Fruit fly (Drosophila melanogaster) whole organism, adult: ENCODE data around the gene lgs.
A peak's percentile ranks its signal among the peaks of the same experiment; 100 is the strongest.

Source experiments
- CG11617 ChIP-seq: fragments of 200-800 bp; sonication (Bioruptor generic); optimal IDR thresholded peaks from 2 replicates; lab custom pipeline; 2017; ENCODE audit warnings: mild to moderate bottlenecking, missing biosample characterization, missing genetic modification reagents, missing genetic modification characterization
- CG12768 ChIP-seq: fragments of 200-800 bp; sonication (Bioruptor generic); optimal IDR thresholded peaks from 2 replicates; lab custom pipeline; 2017; ENCODE audit warnings: missing biosample characterization, missing genetic modification characterization, mild to moderate bottlenecking, moderate library complexity, missing genetic modification reagents
- CG14711 ChIP-seq: fragments of 200-800 bp; sonication (Bioruptor generic); optimal IDR thresholded peaks from 2 replicates; lab custom pipeline; 2018; ENCODE audit warnings: missing biosample characterization, mild to moderate bottlenecking, missing genetic modification characterization, moderate library complexity
- CG1620 ChIP-seq: fragments of 200-800 bp; sonication (Bioruptor generic); optimal IDR thresholded peaks from 2 replicates; lab custom pipeline; 2016; ENCODE audit warnings: missing biosample characterization, missing genetic modification characterization
- CG33017 ChIP-seq: fragments of 200-800 bp; sonication (Bioruptor generic); optimal IDR thresholded peaks from 2 replicates; lab custom pipeline; 2018; ENCODE audit warnings: missing biosample characterization, mild to moderate bottlenecking, missing genetic modification characterization, moderate library complexity
- CG5204 ChIP-seq: fragments of 200-800 bp; sonication (Bioruptor generic); optimal IDR thresholded peaks from 2 replicates; lab custom pipeline; 2016; ENCODE audit warnings: missing biosample characterization, missing genetic modification characterization
- CG7045 ChIP-seq: fragments of 200-800 bp; sonication (Bioruptor generic); optimal IDR thresholded peaks from 2 replicates; lab custom pipeline; 2017; ENCODE audit warnings: missing biosample characterization, mild to moderate bottlenecking, missing genetic modification characterization
- CG7101 ChIP-seq: fragments of 200-800 bp; sonication (Bioruptor generic); optimal IDR thresholded peaks from 2 replicates; lab custom pipeline; 2018; ENCODE audit warnings: missing biosample characterization, mild to moderate bottlenecking, missing genetic modification characterization, moderate library complexity
- Clk ChIP-seq: fragments of 200-800 bp; sonication (Bioruptor generic); optimal IDR thresholded peaks from 2 replicates; lab custom pipeline; 2017; ENCODE audit warnings: missing biosample characterization, missing genetic modification characterization
- Crg-1 ChIP-seq: fragments of 200-800 bp; sonication (Bioruptor generic); optimal IDR thresholded peaks from 2 replicates; lab custom pipeline; 2016; ENCODE audit warnings: missing biosample characterization, missing genetic modification characterization
- Hr96 ChIP-seq: fragments of 200-800 bp; sonication (Bioruptor generic); optimal IDR thresholded peaks from 2 replicates; lab custom pipeline; 2016; ENCODE audit warnings: missing biosample characterization, missing genetic modification characterization
- Mnt ChIP-seq: fragments of 200-800 bp; sonication (Bioruptor generic); optimal IDR thresholded peaks from 2 replicates; lab custom pipeline; 2016; ENCODE audit warnings: missing biosample characterization, mild to moderate bottlenecking, missing genetic modification characterization
- bab1 ChIP-seq: fragments of 200-800 bp; sonication (Bioruptor generic); optimal IDR thresholded peaks from 3 replicates; lab custom pipeline; 2019; ENCODE audit warnings: missing biosample characterization, mild to moderate bottlenecking, missing genetic modification characterization, moderate library complexity
- cic ChIP-seq: fragments of 200-800 bp; sonication (Bioruptor generic); optimal IDR thresholded peaks from 2 replicates; lab custom pipeline; 2017; ENCODE audit warnings: missing biosample characterization, mild to moderate bottlenecking, missing genetic modification characterization, moderate library complexity
- cnc ChIP-seq, 2 experiments: fragments of >200 bp; optimal IDR thresholded peaks; 2 replicates each; lab custom pipeline; 2017
- kay ChIP-seq: fragments of 200-800 bp; sonication (Bioruptor generic); peaks from one replicate; lab custom pipeline; 2016; ENCODE audit warnings: missing biosample characterization, missing genetic modification characterization, borderline replicate concordance
- ovo ChIP-seq: fragments of 200-800 bp; sonication (Bioruptor generic); optimal IDR thresholded peaks from 2 replicates; lab custom pipeline; 2016; ENCODE audit warnings: missing biosample characterization, missing genetic modification characterization
- pad ChIP-seq: fragments of 200-800 bp; sonication (Bioruptor generic); optimal IDR thresholded peaks from 3 replicates; lab custom pipeline; 2017; ENCODE audit warnings: missing biosample characterization, missing genetic modification characterization, mild to moderate bottlenecking, moderate library complexity, missing genetic modification reagents
- tj ChIP-seq: fragments of 200-800 bp; sonication (Bioruptor generic); optimal IDR thresholded peaks from 3 replicates; lab custom pipeline; 2017; ENCODE audit warnings: missing biosample characterization, mild to moderate bottlenecking, missing genetic modification characterization, moderate library complexity
- toe ChIP-seq: fragments of 200-800 bp; sonication (Bioruptor generic); optimal IDR thresholded peaks from 2 replicates; lab custom pipeline; 2016; ENCODE audit warnings: missing biosample characterization, missing genetic modification characterization

The lgs gene

DNA sequence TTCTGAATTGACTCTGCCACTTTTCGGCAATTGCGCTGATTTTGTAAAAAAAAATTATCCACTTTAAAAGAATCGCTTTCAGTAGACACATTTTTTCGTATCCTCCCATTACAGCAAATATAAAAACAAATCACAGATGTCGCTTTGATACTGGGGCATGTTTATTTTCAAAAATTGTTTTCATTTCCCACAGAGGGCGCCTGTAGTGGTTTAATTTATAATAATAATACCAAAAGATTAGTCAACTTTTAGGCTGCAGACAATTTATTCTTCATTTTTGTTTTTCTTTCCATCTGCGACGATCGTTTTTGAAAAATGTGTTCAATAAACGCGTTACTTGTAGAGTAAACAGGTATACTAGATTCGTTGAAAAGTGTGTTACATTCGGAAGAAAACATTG, 36.9 kb downstream of the lgs start:
- peak; percentile 7 for TF ChIP-seq CG5204
- peak; percentile 58 for TF ChIP-seq kay
- no peak for TF ChIP-seq Crg-1 (GFP tag; lab: Kevin White, UChicago)
- no peak for TF ChIP-seq cnc (optimal IDR thresholded peaks at IDR 0.05; lab: Kevin White, UChicago)
- peak; percentile 9 for TF ChIP-seq CG7101 (tag; lab: Kevin White, UChicago)
- no peak for TF ChIP-seq Clk (GFP tag; lab: Kevin White, UChicago)
- TF ChIP-seq CG1620 (GFP tag; lab: Kevin White, UChicago), result peak; percentile 30

DNA sequence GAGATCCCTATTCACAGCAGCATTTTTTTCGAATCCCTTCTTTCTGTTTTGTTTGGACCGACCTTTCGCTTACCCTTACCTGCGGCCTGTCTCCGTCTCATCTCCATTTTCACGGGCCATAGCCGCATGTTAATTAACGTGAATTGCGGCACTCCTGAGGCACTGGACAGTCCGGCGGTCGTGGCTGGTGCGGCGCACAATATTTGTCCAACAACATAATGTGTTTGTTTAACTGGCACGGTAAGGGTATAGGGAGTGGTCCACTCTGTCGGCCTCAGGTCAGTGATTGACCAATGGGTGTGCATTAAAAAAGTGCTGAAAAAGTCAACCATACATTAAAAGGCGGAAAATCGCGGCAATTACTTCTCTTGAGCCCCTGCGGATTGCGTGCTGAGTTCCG, 37.4 kb downstream of the lgs start:
- TF ChIP-seq CG11617 (GFP tag; lab: Kevin White, UChicago) (no peak), CG14711 (tag; lab: Kevin White, UChicago) (no peak), pad (no peak), toe (GFP tag; lab: Kevin White, UChicago) (no peak), CG7045 (no peak), Hr96 (GFP tag; lab: Kevin White, UChicago) (no peak), CG33017 (tag; lab: Kevin White, UChicago) (no peak), Crg-1 (GFP tag; lab: Kevin White, UChicago) (no peak), bab1 (GFP tag; lab: Kevin White, UChicago) (no peak), kay (no peak), Clk (GFP tag; lab: Kevin White, UChicago) (no peak), CG7101 (tag; lab: Kevin White, UChicago) (no peak), CG12768 (GFP tag; lab: Kevin White, UChicago) (no peak)

DNA sequence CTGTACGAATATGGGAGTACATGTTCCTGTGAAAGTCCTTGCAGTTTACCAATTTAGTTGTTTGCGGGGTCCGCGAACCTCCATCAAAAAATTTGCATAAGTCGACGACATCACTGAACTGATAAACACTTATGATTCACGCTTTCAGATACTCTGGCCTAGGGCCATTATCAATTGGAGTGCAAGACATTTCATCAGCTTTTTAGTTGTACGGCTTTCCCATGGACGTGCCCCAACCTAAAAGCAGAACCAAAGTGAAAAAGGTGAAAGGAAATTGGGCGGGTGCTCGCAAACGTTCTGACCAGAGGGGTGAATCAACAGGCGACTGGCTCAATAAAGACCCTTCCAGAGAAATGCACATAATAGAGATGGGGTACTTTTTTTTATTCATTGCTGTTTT, 38.5 kb downstream of the lgs start:
- TF ChIP-seq ovo (GFP tag; lab: Kevin White, UChicago), result no peak
- TF ChIP-seq CG7101 (tag; lab: Kevin White, UChicago), result no peak
- TF ChIP-seq CG1620 (GFP tag; lab: Kevin White, UChicago), result no peak
- no peak for TF ChIP-seq Clk (GFP tag; lab: Kevin White, UChicago)
- no peak for TF ChIP-seq Mnt (GFP tag; lab: Kevin White, UChicago)
- no peak for TF ChIP-seq CG12768 (GFP tag; lab: Kevin White, UChicago)
- no peak for TF ChIP-seq CG5204
- TF ChIP-seq bab1 (GFP tag; lab: Kevin White, UChicago), result no peak
- no peak for TF ChIP-seq cnc (optimal IDR thresholded peaks at IDR 0.05; lab: Kevin White, UChicago)
- no peak for TF ChIP-seq tj (GFP tag; lab: Kevin White, UChicago)
- TF ChIP-seq kay, result no peak
- no peak for TF ChIP-seq CG14711 (tag; lab: Kevin White, UChicago)
- TF ChIP-seq Crg-1 (GFP tag; lab: Kevin White, UChicago), result no peak
- no peak for TF ChIP-seq CG33017 (tag; lab: Kevin White, UChicago)
- TF ChIP-seq pad, result no peak

dm6 chr4:404325-404724, 39.4 kb downstream of the lgs start:
- TF ChIP-seq Hr96 (GFP tag; lab: Kevin White, UChicago) (no peak), cic (no peak), bab1 (GFP tag; lab: Kevin White, UChicago) (no peak), pad (peak; percentile 3), kay (peak; percentile 61), Clk (GFP tag; lab: Kevin White, UChicago) (no peak), cnc (optimal IDR thresholded peaks at IDR 0.05; lab: Kevin White, UChicago) (no peak)

DNA sequence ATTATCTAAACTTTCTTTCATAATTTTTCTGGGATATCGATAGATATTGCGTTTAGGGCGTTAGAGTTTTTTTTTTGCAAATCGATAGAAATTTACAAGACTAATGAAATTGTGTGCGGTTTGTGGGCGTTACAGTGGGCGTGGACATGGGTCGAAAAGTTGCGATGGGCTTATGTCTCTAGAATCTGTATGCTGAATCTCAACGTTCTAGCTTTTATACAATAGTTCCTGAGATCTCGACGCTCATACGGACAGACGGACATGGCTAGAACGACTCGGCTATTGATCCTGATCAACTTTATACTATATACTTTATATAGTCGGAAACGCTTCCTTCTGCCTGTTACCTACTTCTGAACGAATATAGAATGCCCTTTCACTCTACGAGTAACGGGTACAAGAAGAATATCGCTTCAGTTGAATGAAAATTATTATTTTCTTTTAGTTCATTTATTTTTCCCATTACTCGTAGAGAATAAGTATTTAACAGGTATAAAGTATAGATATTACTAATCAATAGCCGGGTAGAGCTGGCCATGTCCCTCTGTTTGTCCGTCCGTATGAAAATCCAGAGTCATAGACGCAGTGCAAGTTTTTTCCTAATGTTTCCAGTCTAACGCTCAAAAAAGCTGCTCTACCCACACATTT, 40.7 kb downstream of the lgs start:
- no peak for TF ChIP-seq pad
- TF ChIP-seq CG33017 (tag; lab: Kevin White, UChicago), result no peak
- no peak for TF ChIP-seq Hr96 (GFP tag; lab: Kevin White, UChicago)
- peak; percentile 46 for TF ChIP-seq kay

- TF ChIP-seq CG1620 (GFP tag; lab: Kevin White, UChicago) (no peak), toe (GFP tag; lab: Kevin White, UChicago) (no peak), Crg-1 (GFP tag; lab: Kevin White, UChicago) (no peak), CG5204 (no peak), pad (no peak), Hr96 (GFP tag; lab: Kevin White, UChicago) (no peak), kay (no peak), CG7045 (no peak), bab1 (GFP tag; lab: Kevin White, UChicago) (no peak), CG7101 (tag; lab: Kevin White, UChicago) (no peak), cnc (optimal IDR thresholded peaks at IDR 0.05; lab: Kevin White, UChicago) (no peak), ovo (GFP tag; lab: Kevin White, UChicago) (no peak), Clk (GFP tag; lab: Kevin White, UChicago) (no peak), tj (GFP tag; lab: Kevin White, UChicago) (no peak), CG12768 (GFP tag; lab: Kevin White, UChicago) (no peak), Mnt (GFP tag; lab: Kevin White, UChicago) (no peak), CG33017 (tag; lab: Kevin White, UChicago) (no peak), cic (no peak), CG11617 (GFP tag; lab: Kevin White, UChicago) (no peak), CG14711 (tag; lab: Kevin White, UChicago) (no peak)
These were observed 45.2 kb downstream of the lgs start for dm6 chr4:398555-398954.
